Fruit fly (Drosophila melanogaster) whole organism, embryonic: Measurements from ENCODE around the gene CG4004.

ENCODE experiments used
- Abd-B ChIP-seq: fragments of 200-800 bp; sonication (Bioruptor generic); optimal IDR thresholded peaks from 2 replicates; lab custom pipeline; 2018; ENCODE audit warnings: missing biosample characterization, mild to moderate bottlenecking, missing genetic modification characterization, moderate library complexity
- BEAF-32 ChIP-seq: fragments of 200-800 bp; sonication (Bioruptor generic); optimal IDR thresholded peaks from 3 replicates; lab custom pipeline; 2017; ENCODE audit warnings: missing biosample characterization, missing genetic modification characterization, mild to moderate bottlenecking, moderate library complexity, missing genetic modification reagents
- Bgb ChIP-seq: fragments of 200-800 bp; sonication (Bioruptor generic); IDR thresholded peaks from 2 replicates; pipeline ENCODE4 v1.3.6; 2022; ENCODE audit warnings: missing biosample characterization, missing genetic modification characterization; ENCODE audit not compliant: partially characterized antibody
- Bteb2 ChIP-seq: fragments of 200-800 bp; sonication (Bioruptor generic); optimal IDR thresholded peaks from 2 replicates; lab custom pipeline; 2016; ENCODE audit warnings: missing biosample characterization, missing genetic modification characterization
- CG10959 ChIP-seq: fragments of 200-800 bp; sonication (Bioruptor generic); IDR thresholded peaks from 2 replicates; pipeline ENCODE4 v1.3.6; 2022; ENCODE audit warnings: missing biosample characterization, missing genetic modification characterization
- CG11695 ChIP-seq: fragments of 200-800 bp; sonication (Bioruptor generic); IDR thresholded peaks from 3 replicates; pipeline ENCODE4 v1.3.6; 2022; ENCODE audit warnings: missing biosample characterization, missing genetic modification characterization
- CG13424 ChIP-seq: fragments of 200-800 bp; sonication (Bioruptor generic); optimal IDR thresholded peaks from 2 replicates; lab custom pipeline; 2019; ENCODE audit warnings: missing biosample characterization, mild to moderate bottlenecking, missing genetic modification characterization, moderate library complexity
- CG1529 ChIP-seq: fragments of 200-800 bp; sonication (Bioruptor generic); optimal IDR thresholded peaks from 3 replicates; lab custom pipeline; 2018; ENCODE audit warnings: missing biosample characterization, missing genetic modification characterization
- CG17802 ChIP-seq: fragments of 200-800 bp; sonication (Bioruptor generic); optimal IDR thresholded peaks from 2 replicates; lab custom pipeline; 2018; ENCODE audit warnings: missing biosample characterization, mild to moderate bottlenecking, missing genetic modification characterization, moderate library complexity
- CG18011 ChIP-seq: fragments of 200-800 bp; sonication (Bioruptor generic); optimal IDR thresholded peaks from 2 replicates; lab custom pipeline; 2017; ENCODE audit warnings: missing biosample characterization, missing genetic modification characterization, mild to moderate bottlenecking, moderate library complexity, missing genotype
- CG2202 ChIP-seq: fragments of 200-800 bp; sonication (Bioruptor generic); optimal IDR thresholded peaks from 2 replicates; lab custom pipeline; 2018; ENCODE audit warnings: missing biosample characterization, mild to moderate bottlenecking, missing genetic modification characterization
- CG2678 ChIP-seq: fragments of 200-800 bp; sonication (Bioruptor generic); optimal IDR thresholded peaks from 3 replicates; lab custom pipeline; 2019; ENCODE audit warnings: missing biosample characterization, mild to moderate bottlenecking, missing genetic modification characterization, moderate library complexity
- CG30403 ChIP-seq: fragments of 200-800 bp; sonication (Bioruptor generic); optimal IDR thresholded peaks from 3 replicates; lab custom pipeline; 2016; ENCODE audit warnings: missing biosample characterization, missing genetic modification characterization
- CG31441 ChIP-seq: fragments of 200-800 bp; sonication (Bioruptor generic); IDR thresholded peaks from 2 replicates; pipeline ENCODE4 v1.3.6; 2022; ENCODE audit warnings: missing biosample characterization, missing genetic modification characterization
- CG32532 ChIP-seq: fragments of 200-800 bp; sonication (Bioruptor generic); IDR thresholded peaks from 2 replicates; pipeline ENCODE4 v1.3.6; 2022; ENCODE audit warnings: missing biosample characterization, missing genetic modification characterization
- CG3281 ChIP-seq: fragments of 200-800 bp; sonication (Bioruptor generic); optimal IDR thresholded peaks from 3 replicates; lab custom pipeline; 2017; ENCODE audit warnings: missing biosample characterization, mild to moderate bottlenecking, missing genetic modification characterization
- CG42726 ChIP-seq: fragments of 200-800 bp; sonication (Bioruptor generic); IDR thresholded peaks from 2 replicates; pipeline ENCODE4 v1.3.6; 2022; ENCODE audit warnings: missing biosample characterization, missing genetic modification characterization; ENCODE audit not compliant: partially characterized antibody
- CG6689 ChIP-seq: fragments of 200-800 bp; sonication (Bioruptor generic); IDR thresholded peaks from 2 replicates; pipeline ENCODE4 v1.3.6; 2022; ENCODE audit warnings: missing biosample characterization, missing genetic modification characterization
- CG6854 ChIP-seq: fragments of 200-800 bp; sonication (Bioruptor generic); optimal IDR thresholded peaks from 3 replicates; lab custom pipeline; 2017; ENCODE audit warnings: missing biosample characterization, mild to moderate bottlenecking, missing genetic modification characterization
- CG7745 ChIP-seq: fragments of 200-800 bp; sonication (Bioruptor generic); optimal IDR thresholded peaks from 2 replicates; lab custom pipeline; 2018; ENCODE audit warnings: missing biosample characterization, mild to moderate bottlenecking, missing genetic modification characterization, moderate library complexity
- CG8359 ChIP-seq: fragments of 200-800 bp; sonication (Bioruptor generic); optimal IDR thresholded peaks from 2 replicates; lab custom pipeline; 2017; ENCODE audit warnings: missing biosample characterization, mild to moderate bottlenecking, missing genetic modification characterization, borderline replicate concordance
- CG9932 ChIP-seq: fragments of 200-800 bp; sonication (Bioruptor generic); IDR thresholded peaks from 2 replicates; pipeline ENCODE4 v1.3.6; 2022; ENCODE audit warnings: missing biosample characterization, missing genetic modification characterization
- E2f1 ChIP-seq: fragments of 200-800 bp; sonication (Bioruptor generic); IDR thresholded peaks from 2 replicates; pipeline ENCODE4 v1.3.6; 2022; ENCODE audit warnings: missing biosample characterization, missing genetic modification characterization
- Fer3 ChIP-seq: fragments of 200-800 bp; sonication (Bioruptor generic); optimal IDR thresholded peaks from 2 replicates; lab custom pipeline; 2018; ENCODE audit warnings: missing biosample characterization, mild to moderate bottlenecking, missing genetic modification characterization, moderate library complexity
- HHEX ChIP-seq: fragments of 200-800 bp; sonication (Bioruptor generic); optimal IDR thresholded peaks from 3 replicates; lab custom pipeline; 2017; ENCODE audit warnings: missing biosample characterization, mild to moderate bottlenecking, missing genetic modification characterization, missing genetic modification reagents
- HLH54F ChIP-seq: fragments of 200-800 bp; sonication (Bioruptor generic); optimal IDR thresholded peaks from 3 replicates; lab custom pipeline; 2016; ENCODE audit warnings: missing biosample characterization, missing genetic modification characterization
- Mad ChIP-seq: fragments of 200-800 bp; sonication (Bioruptor generic); optimal IDR thresholded peaks from 2 replicates; lab custom pipeline; 2016; ENCODE audit warnings: missing biosample characterization, missing genetic modification characterization
- Rfx ChIP-seq: fragments of 200-800 bp; sonication (Bioruptor generic); IDR thresholded peaks from 2 replicates; pipeline ENCODE4 v1.3.6; 2022; ENCODE audit warnings: missing biosample characterization, missing genetic modification characterization
- Side ChIP-seq: fragments of 200-800 bp; sonication (Bioruptor generic); optimal IDR thresholded peaks from 2 replicates; lab custom pipeline; 2016; ENCODE audit warnings: missing biosample characterization, missing genetic modification characterization
- Sry-δ ChIP-seq: fragments of 200-800 bp; sonication (Bioruptor generic); optimal IDR thresholded peaks from 2 replicates; lab custom pipeline; 2016; ENCODE audit warnings: missing biosample characterization, missing genetic modification characterization
- abd-A ChIP-seq: fragments of 200-800 bp; sonication (Bioruptor generic); optimal IDR thresholded peaks from 3 replicates; lab custom pipeline; 2019; ENCODE audit warnings: missing biosample characterization, mild to moderate bottlenecking, missing genetic modification characterization, moderate library complexity
- amos ChIP-seq: fragments of 200-800 bp; sonication (Bioruptor generic); IDR thresholded peaks from 2 replicates; pipeline ENCODE4 v1.3.6; 2022; ENCODE audit warnings: missing biosample characterization, missing genetic modification characterization; ENCODE audit not compliant: partially characterized antibody
- aop ChIP-seq: fragments of 200-800 bp; sonication (Bioruptor generic); IDR thresholded peaks from 2 replicates; pipeline ENCODE4 v1.3.6; 2022; ENCODE audit warnings: missing biosample characterization, missing genetic modification characterization
- cas ChIP-seq: fragments of 200-800 bp; sonication (Bioruptor generic); IDR thresholded peaks from 2 replicates; pipeline ENCODE4 v1.3.6; 2022; ENCODE audit warnings: missing biosample characterization, missing genetic modification characterization
- cg ChIP-seq: fragments of 200-800 bp; sonication (Bioruptor generic); optimal IDR thresholded peaks from 3 replicates; lab custom pipeline; 2019; ENCODE audit warnings: missing biosample characterization, mild to moderate bottlenecking, missing genetic modification characterization, moderate library complexity
- corto ChIP-seq: fragments of 200-800 bp; sonication (Bioruptor generic); optimal IDR thresholded peaks from 2 replicates; lab custom pipeline; 2016; ENCODE audit warnings: missing biosample characterization, mild to moderate bottlenecking, missing genetic modification characterization, moderate library complexity
- da ChIP-seq: fragments of 200-800 bp; sonication (Bioruptor generic); optimal IDR thresholded peaks from 2 replicates; lab custom pipeline; 2016; ENCODE audit warnings: missing biosample characterization, missing genetic modification characterization
- exex ChIP-seq: fragments of 200-800 bp; sonication (Bioruptor generic); optimal IDR thresholded peaks from 4 replicates; lab custom pipeline; 2018; ENCODE audit warnings: missing biosample characterization, mild to moderate bottlenecking, missing genetic modification characterization, moderate library complexity
- fd102C ChIP-seq: fragments of 200-800 bp; sonication (Bioruptor generic); optimal IDR thresholded peaks from 2 replicates; lab custom pipeline; 2018; ENCODE audit warnings: missing biosample characterization, mild to moderate bottlenecking, missing genetic modification characterization, moderate library complexity
- hb ChIP-seq: fragments of 200-800 bp; sonication (Bioruptor generic); IDR thresholded peaks from 3 replicates; pipeline ENCODE4 v1.3.6; 2022; ENCODE audit warnings: missing biosample characterization, missing genetic modification characterization; ENCODE audit not compliant: partially characterized antibody
- ken ChIP-seq: fragments of 200-800 bp; sonication (Bioruptor generic); IDR thresholded peaks from 3 replicates; pipeline ENCODE4 v1.3.6; 2022; ENCODE audit warnings: missing biosample characterization, missing genetic modification characterization
- nmo ChIP-seq: fragments of 200-800 bp; sonication (Bioruptor generic); optimal IDR thresholded peaks from 2 replicates; lab custom pipeline; 2018; ENCODE audit warnings: missing biosample characterization, mild to moderate bottlenecking, missing genetic modification characterization, moderate library complexity
- nom ChIP-seq: fragments of 200-800 bp; sonication (Bioruptor generic); optimal IDR thresholded peaks from 2 replicates; lab custom pipeline; 2017; ENCODE audit warnings: missing biosample characterization, missing genetic modification characterization, mild to moderate bottlenecking, moderate library complexity, missing genetic modification reagents
- pan ChIP-seq, 4 experiments: fragments of >200 bp in 3 of 4; fragments of 200-800 bp in 1 of 4; sonication (Bioruptor generic) in 1 of 4; optimal IDR thresholded peaks in 3 of 4; IDR thresholded peaks in 1 of 4; 2 replicates each; pipeline versions ENCODE4 v1.3.6 to Lab custom; 2017 to 2022; ENCODE audit warnings: missing biosample characterization in 2 of 4, missing genetic modification characterization in 2 of 4, mixed read lengths in 1 of 4
- row ChIP-seq: fragments of 200-800 bp; sonication (Bioruptor generic); IDR thresholded peaks from 3 replicates; pipeline ENCODE4 v1.3.6; 2022; ENCODE audit warnings: missing biosample characterization, missing genetic modification characterization
- sc ChIP-seq, 3 experiments: fragments of >200 bp in 2 of 3; fragments of 200-800 bp in 1 of 3; sonication (Bioruptor generic) in 1 of 3; optimal IDR thresholded peaks; 2 replicates in 2 of 3; 3 replicates in 1 of 3; lab custom pipeline; 2017; ENCODE audit warnings: mild to moderate bottlenecking in 1 of 3, missing biosample characterization in 1 of 3, missing genetic modification characterization in 1 of 3, missing genetic modification reagents in 1 of 3
- scrt ChIP-seq: fragments of 200-800 bp; sonication (Bioruptor generic); optimal IDR thresholded peaks from 2 replicates; lab custom pipeline; 2018; ENCODE audit warnings: missing biosample characterization, mild to moderate bottlenecking, missing genetic modification characterization, moderate library complexity
- sim ChIP-seq: fragments of 200-800 bp; sonication (Bioruptor generic); IDR thresholded peaks from 2 replicates; pipeline ENCODE4 v1.3.6; 2022; ENCODE audit warnings: missing biosample characterization, missing genetic modification characterization
- ttk ChIP-seq: fragments of 200-800 bp; sonication (Bioruptor generic); IDR thresholded peaks from 2 replicates; pipeline ENCODE4 v2.1.2; 2022; ENCODE audit warnings: missing biosample characterization, missing genetic modification characterization

Gene CG4004

DNA sequence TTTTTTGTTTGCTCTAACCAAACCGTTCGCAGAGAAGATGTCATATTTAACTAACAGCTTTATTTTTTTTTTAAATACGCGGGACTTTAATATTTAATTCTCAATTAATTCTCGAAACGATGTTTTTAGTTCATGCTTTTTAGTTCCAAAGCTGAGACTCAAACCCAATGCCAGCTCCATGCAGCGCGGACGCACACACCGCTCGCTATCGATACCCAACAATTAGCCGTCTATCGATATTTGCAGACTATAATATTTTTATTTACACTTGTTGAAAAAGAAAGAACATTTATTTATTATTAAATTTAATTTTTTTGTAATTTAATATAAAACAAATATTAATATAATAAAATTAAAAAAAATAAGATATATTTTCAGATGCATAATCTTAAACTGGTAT is 20.6 kb downstream of the CG4004 start (continued):
- TF ChIP-seq ken (GFP tag; lab: Robert Waterston, UW) (no peak), Sry-δ (GFP tag; lab: Kevin White, UChicago) (peak; percentile 48), CG10959 (GFP tag; lab: Robert Waterston, UW) (no peak), CG30403 (GFP tag; lab: Kevin White, UChicago) (no peak), CG11695 (GFP tag; lab: Robert Waterston, UW) (no peak), CG7745 (tag; lab: Kevin White, UChicago) (no peak), Bteb2 (GFP tag; lab: Kevin White, UChicago) (no peak), CG2678 (no peak), CG42726 (GFP tag; lab: Robert Waterston, UW) (peak; percentile 75; the same call in 1 of the 2 replicates), da (GFP tag; lab: Kevin White, UChicago) (no peak), pan (optimal IDR thresholded peaks at IDR 0.05; lab: Kevin White, UChicago) (no peak), pan (GFP tag; optimal IDR thresholded peaks at IDR 0.05 in 1 of 2, IDR thresholded peaks at IDR 0.05 in 1 of 2) (no peak), row (GFP tag; lab: Robert Waterston, UW) (peak; percentile 40; the same call in 1 of the 3 replicates), BEAF-32 (peak; percentile 69), nmo (GFP tag; lab: Kevin White, UChicago) (no peak), sc (optimal IDR thresholded peaks at IDR 0.05; lab: Kevin White, UChicago) (no peak), sc (GFP tag; optimal IDR thresholded peaks at IDR 0.05; lab: Kevin White, UChicago) (no peak), abd-A (no peak), Fer3 (tag; lab: Kevin White, UChicago) (no peak), scrt (no peak), sim (GFP tag; lab: Robert Waterston, UW) (no peak), Bgb (GFP tag; lab: Robert Waterston, UW) (peak; percentile 62), E2f1 (GFP tag; lab: Robert Waterston, UW) (no peak), CG18011 (no peak), CG8359 (GFP tag; lab: Kevin White, UChicago) (no peak), CG32532 (GFP tag; lab: Robert Waterston, UW) (no peak), CG6689 (no peak), fd102C (no peak), Side (GFP tag; lab: Kevin White, UChicago) (no peak), CG2202 (tag; lab: Kevin White, UChicago) (no peak), CG3281 (GFP tag; lab: Kevin White, UChicago) (no peak), cas (GFP tag; lab: Robert Waterston, UW) (no peak), cg (no peak), CG17802 (no peak), aop (no peak), CG31441 (GFP tag; lab: Robert Waterston, UW) (0 out of 2 replicates have a peak, but pooled peaks have one; percentile 21), exex (tag; lab: Kevin White, UChicago) (no peak), Mad (GFP tag; lab: Kevin White, UChicago) (no peak), Abd-B (GFP tag; lab: Kevin White, UChicago) (no peak), corto (GFP tag; lab: Kevin White, UChicago) (no peak), amos (peak; percentile 72), CG6854 (no peak), HHEX (GFP tag; lab: Kevin White, UChicago) (no peak), CG1529 (GFP tag; lab: Kevin White, UChicago) (no peak), CG13424 (no peak), nom (GFP tag; lab: Kevin White, UChicago) (no peak), CG9932 (GFP tag; lab: Robert Waterston, UW) (peak; percentile 31; the same call in 1 of the 2 replicates), Rfx (GFP tag; lab: Robert Waterston, UW) (no peak), hb (GFP tag; lab: Robert Waterston, UW) (peak; percentile 74; the same call in 2 of the 3 replicates), HLH54F (GFP tag; lab: Kevin White, UChicago) (no peak), ttk (GFP tag; lab: Robert Waterston, UW) (no peak)
